Fruit fly (Drosophila melanogaster): ENCODE measurements around the gene CG11593.

dm6 chr3L:4080278-4080677 is 40.0 kb upstream of the CG11593 start:
- no peak for TF ChIP-seq CG8478 (optimal IDR thresholded peaks at IDR 0.05)
- TF ChIP-seq CTCF (optimal IDR thresholded peaks at IDR 0.05): no peak
